Fruit fly (Drosophila melanogaster) whole organism, prepupa: ENCODE results near the gene CCT1.

Experiments
- Blimp-1 ChIP-seq: fragments of 200-800 bp; sonication (Bioruptor generic); optimal IDR thresholded peaks from 3 replicates; lab custom pipeline; 2017; ENCODE audit warnings: missing biosample characterization, missing genetic modification characterization, mild to moderate bottlenecking, moderate library complexity, missing genetic modification reagents
- CG10631 ChIP-seq: fragments of 200-800 bp; sonication (Bioruptor generic); optimal IDR thresholded peaks from 2 replicates; lab custom pipeline; 2016; ENCODE audit warnings: missing biosample characterization, missing genetic modification characterization
- CG10669 ChIP-seq: fragments of 200-800 bp; sonication (Bioruptor generic); optimal IDR thresholded peaks from 3 replicates; lab custom pipeline; 2018; ENCODE audit warnings: missing biosample characterization, mild to moderate bottlenecking, missing genetic modification characterization, moderate library complexity
- CG11762 ChIP-seq: fragments of 200-800 bp; sonication (Bioruptor generic); optimal IDR thresholded peaks from 3 replicates; lab custom pipeline; 2016; ENCODE audit warnings: missing biosample characterization, missing genetic modification characterization; ENCODE audit not compliant: insufficient read depth
- CG11902 ChIP-seq: fragments of 200-800 bp; sonication (Bioruptor generic); optimal IDR thresholded peaks from 3 replicates; lab custom pipeline; 2016; ENCODE audit warnings: missing biosample characterization, missing genetic modification characterization
- CG1621 ChIP-seq: fragments of 200-800 bp; sonication (Bioruptor generic); optimal IDR thresholded peaks from 3 replicates; lab custom pipeline; 2018; ENCODE audit warnings: missing biosample characterization, mild to moderate bottlenecking, missing genetic modification characterization
- CG16779 ChIP-seq: fragments of 200-800 bp; sonication (Bioruptor generic); optimal IDR thresholded peaks from 3 replicates; lab custom pipeline; 2017; ENCODE audit warnings: missing biosample characterization, mild to moderate bottlenecking, missing genetic modification characterization
- CG31627 ChIP-seq: fragments of 200-800 bp; sonication (Bioruptor generic); optimal IDR thresholded peaks from 3 replicates; lab custom pipeline; 2016; ENCODE audit warnings: missing biosample characterization, missing genetic modification characterization
- CG32006 ChIP-seq: fragments of 200-800 bp; sonication (Bioruptor generic); optimal IDR thresholded peaks from 3 replicates; lab custom pipeline; 2017; ENCODE audit warnings: missing biosample characterization, mild to moderate bottlenecking, missing genetic modification characterization
- CG34406 ChIP-seq: fragments of 200-800 bp; sonication (Bioruptor generic); optimal IDR thresholded peaks from 3 replicates; lab custom pipeline; 2016; ENCODE audit warnings: missing biosample characterization, missing genetic modification characterization
- CG3919 ChIP-seq: fragments of 200-800 bp; sonication (Bioruptor generic); optimal IDR thresholded peaks from 3 replicates; lab custom pipeline; 2016; ENCODE audit warnings: missing biosample characterization, missing genetic modification characterization
- CG6163 ChIP-seq: fragments of 200-800 bp; sonication (Bioruptor generic); IDR thresholded peaks from 3 replicates; pipeline ENCODE4 v1.3.6; 2022; ENCODE audit warnings: missing biosample characterization, missing genetic modification characterization
- CG6276 ChIP-seq: fragments of 200-800 bp; sonication (Bioruptor generic); optimal IDR thresholded peaks from 2 replicates; lab custom pipeline; 2017; ENCODE audit warnings: missing biosample characterization, mild to moderate bottlenecking, missing genetic modification characterization
- CG6808 ChIP-seq: fragments of 200-800 bp; sonication (Bioruptor generic); optimal IDR thresholded peaks from 3 replicates; lab custom pipeline; 2017; ENCODE audit warnings: missing biosample characterization, missing genetic modification characterization, mild to moderate bottlenecking, moderate library complexity, missing genetic modification reagents
- CG6854 ChIP-seq: fragments of 200-800 bp; sonication (Bioruptor generic); optimal IDR thresholded peaks from 2 replicates; lab custom pipeline; 2017; ENCODE audit warnings: missing biosample characterization, mild to moderate bottlenecking, missing genetic modification characterization
- CG7368 ChIP-seq: fragments of 200-800 bp; sonication (Bioruptor generic); optimal IDR thresholded peaks from 3 replicates; lab custom pipeline; 2016; ENCODE audit warnings: missing biosample characterization, missing genetic modification characterization
- CG8119 ChIP-seq: fragments of 200-800 bp; sonication (Bioruptor generic); IDR thresholded peaks from 3 replicates; pipeline ENCODE4 v1.3.6; 2022; ENCODE audit warnings: missing biosample characterization, missing genetic modification characterization
- CG8319 ChIP-seq: fragments of 200-800 bp; sonication (Bioruptor generic); optimal IDR thresholded peaks from 3 replicates; lab custom pipeline; 2016; ENCODE audit warnings: missing biosample characterization, missing genetic modification characterization
- CG8632 ChIP-seq: fragments of 200-800 bp; sonication (Bioruptor generic); optimal IDR thresholded peaks from 3 replicates; lab custom pipeline; 2016; ENCODE audit warnings: missing biosample characterization, missing genetic modification characterization
- CG9139 ChIP-seq: fragments of 200-800 bp; sonication (Bioruptor generic); optimal IDR thresholded peaks from 3 replicates; lab custom pipeline; 2017; ENCODE audit warnings: missing biosample characterization, mild to moderate bottlenecking, missing genetic modification characterization
- Eip75B ChIP-seq: fragments of 200-800 bp; sonication (Bioruptor generic); optimal IDR thresholded peaks from 3 replicates; lab custom pipeline; 2016; ENCODE audit warnings: missing biosample characterization, missing genetic modification characterization
- Eip78C ChIP-seq: fragments of 200-800 bp; sonication (Bioruptor generic); peaks from one replicate; lab custom pipeline; 2016; ENCODE audit warnings: missing biosample characterization, missing genetic modification characterization
- Eip93F ChIP-seq: fragments of 200-800 bp; sonication (Bioruptor generic); optimal IDR thresholded peaks from 2 replicates; lab custom pipeline; 2016; ENCODE audit warnings: missing biosample characterization, mild to moderate bottlenecking, missing genetic modification characterization
- Ets21C ChIP-seq: fragments of 200-800 bp; sonication (Bioruptor generic); optimal IDR thresholded peaks from 3 replicates; lab custom pipeline; 2016; ENCODE audit warnings: missing biosample characterization, missing genetic modification characterization
- Ets96B ChIP-seq: fragments of 200-800 bp; optimal IDR thresholded peaks from 2 replicates; lab custom pipeline; 2019; ENCODE audit warnings: missing biosample characterization, mild to moderate bottlenecking, missing genetic modification characterization, moderate library complexity
- Gug ChIP-seq: fragments of 200-800 bp; sonication (Bioruptor generic); IDR thresholded peaks from 2 replicates; pipeline ENCODE4 v1.3.6; 2022; ENCODE audit warnings: missing biosample characterization, missing genetic modification characterization
- Hr38 ChIP-seq: sonication (Bioruptor generic); optimal IDR thresholded peaks from 2 replicates; lab custom pipeline; 2016; ENCODE audit warnings: missing biosample characterization, missing genetic modification characterization
- Hr39 ChIP-seq: fragments of 200-800 bp; sonication (Bioruptor generic); optimal IDR thresholded peaks from 2 replicates; lab custom pipeline; 2016; ENCODE audit warnings: missing biosample characterization, missing genetic modification characterization
- Hr4 ChIP-seq: fragments of 200-800 bp; sonication (Bioruptor generic); optimal IDR thresholded peaks from 3 replicates; lab custom pipeline; 2016; ENCODE audit warnings: missing biosample characterization, missing genetic modification characterization
- Met ChIP-seq: fragments of 200-800 bp; sonication (Bioruptor generic); optimal IDR thresholded peaks from 3 replicates; lab custom pipeline; 2016; ENCODE audit warnings: missing biosample characterization, missing genetic modification characterization
- OdsH ChIP-seq: fragments of 200-800 bp; sonication (Bioruptor generic); optimal IDR thresholded peaks from 3 replicates; lab custom pipeline; 2016; ENCODE audit warnings: missing biosample characterization, missing genetic modification characterization
- Smox ChIP-seq: fragments of 200-800 bp; sonication (Bioruptor generic); optimal IDR thresholded peaks from 3 replicates; lab custom pipeline; 2016; ENCODE audit warnings: missing biosample characterization, missing genetic modification characterization
- Sox102F ChIP-seq: fragments of 200-800 bp; sonication (Bioruptor generic); optimal IDR thresholded peaks from 2 replicates; lab custom pipeline; 2016; ENCODE audit warnings: missing biosample characterization, mild to moderate bottlenecking, missing genetic modification characterization
- Sox14 ChIP-seq: fragments of 200-800 bp; sonication (Bioruptor generic); optimal IDR thresholded peaks from 3 replicates; lab custom pipeline; 2016; ENCODE audit warnings: missing biosample characterization, missing genetic modification characterization
- Sox15 ChIP-seq: fragments of 200-800 bp; sonication (Bioruptor generic); optimal IDR thresholded peaks from 3 replicates; lab custom pipeline; 2016; ENCODE audit warnings: missing biosample characterization, missing genetic modification characterization
- achi ChIP-seq: fragments of 200-800 bp; sonication (Bioruptor generic); optimal IDR thresholded peaks from 3 replicates; lab custom pipeline; 2016; ENCODE audit warnings: missing biosample characterization, missing genetic modification characterization
- acj6 ChIP-seq: fragments of 200-800 bp; sonication (Bioruptor generic); optimal IDR thresholded peaks from 3 replicates; lab custom pipeline; 2016; ENCODE audit warnings: missing biosample characterization, missing genetic modification characterization
- cyc ChIP-seq: fragments of 200-800 bp; sonication (Bioruptor generic); optimal IDR thresholded peaks from 3 replicates; lab custom pipeline; 2016; ENCODE audit warnings: missing biosample characterization, missing genetic modification characterization
- dac ChIP-seq: fragments of 200-800 bp; sonication (Bioruptor generic); optimal IDR thresholded peaks from 2 replicates; lab custom pipeline; 2017; ENCODE audit warnings: missing biosample characterization, mild to moderate bottlenecking, missing genetic modification characterization
- dsx ChIP-seq: fragments of 200-800 bp; optimal IDR thresholded peaks from 3 replicates; lab custom pipeline; 2019; ENCODE audit warnings: missing biosample characterization, mild to moderate bottlenecking, missing genetic modification characterization, moderate library complexity; ENCODE audit not compliant: poor library complexity, severe bottlenecking
- eg ChIP-seq: fragments of 200-800 bp; sonication (Bioruptor generic); IDR thresholded peaks from 3 replicates; pipeline ENCODE4 v1.3.6; 2022; ENCODE audit warnings: missing biosample characterization, missing genetic modification characterization
- esn ChIP-seq: fragments of 200-800 bp; sonication (Bioruptor generic); optimal IDR thresholded peaks from 2 replicates; lab custom pipeline; 2016; ENCODE audit warnings: missing biosample characterization, mild to moderate bottlenecking, missing genetic modification characterization, moderate library complexity
- fd59A ChIP-seq: fragments of 200-800 bp; sonication (Bioruptor generic); optimal IDR thresholded peaks from 2 replicates; lab custom pipeline; 2017; ENCODE audit warnings: missing biosample characterization, mild to moderate bottlenecking, missing genetic modification characterization, missing genetic modification reagents
- fd85E ChIP-seq: fragments of 200-800 bp; sonication (Bioruptor generic); optimal IDR thresholded peaks from 3 replicates; lab custom pipeline; 2016; ENCODE audit warnings: missing biosample characterization, missing genetic modification characterization
- fkh ChIP-seq: fragments of 200-800 bp; sonication (Bioruptor generic); optimal IDR thresholded peaks from 3 replicates; lab custom pipeline; 2017; ENCODE audit warnings: missing biosample characterization, mild to moderate bottlenecking, missing genetic modification characterization, moderate library complexity
- lz ChIP-seq: fragments of 200-800 bp; sonication (Bioruptor generic); optimal IDR thresholded peaks from 3 replicates; lab custom pipeline; 2016; ENCODE audit warnings: missing biosample characterization, missing genetic modification characterization
- net ChIP-seq: fragments of 200-800 bp; sonication (Bioruptor generic); optimal IDR thresholded peaks from 3 replicates; lab custom pipeline; 2016; ENCODE audit warnings: missing biosample characterization, missing genetic modification characterization
- pdm3 ChIP-seq: fragments of 200-800 bp; sonication (Bioruptor generic); optimal IDR thresholded peaks from 3 replicates; lab custom pipeline; 2016; ENCODE audit warnings: missing biosample characterization, missing genetic modification characterization
- spab ChIP-seq: fragments of 200-800 bp; sonication (Bioruptor generic); optimal IDR thresholded peaks from 2 replicates; lab custom pipeline; 2017; ENCODE audit warnings: missing biosample characterization, mild to moderate bottlenecking, missing genetic modification characterization, missing genetic modification reagents
- ss ChIP-seq, 2 experiments: fragments of 200-800 bp; sonication (Bioruptor generic); optimal IDR thresholded peaks; 2 replicates in 1 of 2; 3 replicates in 1 of 2; lab custom pipeline; 2017 to 2018; ENCODE audit warnings: mild to moderate bottlenecking in 2 of 2, missing biosample characterization in 2 of 2, missing genetic modification characterization in 2 of 2, moderate library complexity in 1 of 2
- svp ChIP-seq: fragments of 200-800 bp; sonication (Bioruptor generic); peaks from one replicate; lab custom pipeline; 2016; ENCODE audit warnings: missing biosample characterization, missing genetic modification characterization
- vri ChIP-seq: fragments of 200-800 bp; sonication (Bioruptor generic); optimal IDR thresholded peaks from 3 replicates; lab custom pipeline; 2016; ENCODE audit warnings: missing biosample characterization, mild to moderate bottlenecking, missing genetic modification characterization

CCT1 gene

DNA sequence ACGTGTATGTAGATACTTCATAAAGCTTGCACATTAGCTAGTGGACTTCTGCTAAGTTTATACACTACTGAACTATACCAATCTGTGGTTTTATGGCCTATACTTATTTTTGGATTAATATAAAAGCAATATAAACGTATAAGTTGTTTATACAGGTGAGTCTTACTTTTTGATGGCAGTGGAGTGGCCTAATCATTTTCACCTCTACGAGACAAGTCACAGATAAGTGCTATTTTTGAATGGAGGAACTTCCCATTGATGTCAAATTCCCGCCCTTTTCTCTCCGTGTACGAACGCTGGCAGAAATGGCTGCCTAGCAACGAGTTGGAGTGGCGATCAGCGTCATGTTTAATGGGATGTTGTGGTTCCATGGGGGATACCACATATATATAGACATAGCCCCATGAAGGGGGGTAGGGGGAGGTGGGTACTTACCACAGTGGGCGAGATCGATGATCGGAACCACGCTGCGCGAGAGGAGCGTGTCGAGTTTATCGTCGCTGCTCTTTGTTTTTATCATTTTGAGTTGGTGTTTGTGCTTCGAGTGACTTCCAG is 35.2 kb upstream of the CCT1 start:
- peak; percentile 52 for TF ChIP-seq CG10631 (GFP tag; lab: Kevin White, UChicago)
- peak; percentile 45 for TF ChIP-seq Hr4 (GFP tag; lab: Kevin White, UChicago)
- no peak for TF ChIP-seq dsx (GFP tag; lab: Kevin White, UChicago)
- TF ChIP-seq svp (GFP tag; lab: Kevin White, UChicago): peak; percentile 67
- TF ChIP-seq Sox102F (GFP tag; lab: Kevin White, UChicago): no peak
- peak; percentile 33 for TF ChIP-seq acj6 (GFP tag; lab: Kevin White, UChicago)
- peak; percentile 30 for TF ChIP-seq CG3919 (GFP tag; lab: Kevin White, UChicago)
- TF ChIP-seq Gug (GFP tag; lab: Robert Waterston, UW): peak; percentile 29; the same call in 1 of the 2 replicates
- peak; percentile 35 to 61 for TF ChIP-seq ss (GFP tag; optimal IDR thresholded peaks at IDR 0.05; lab: Kevin White, UChicago)
- TF ChIP-seq dac: no peak
- peak; percentile 38 for TF ChIP-seq esn
- TF ChIP-seq Blimp-1 (GFP tag; lab: Kevin White, UChicago): no peak
- TF ChIP-seq Smox (GFP tag; lab: Kevin White, UChicago): peak; percentile 14
- TF ChIP-seq lz (GFP tag; lab: Kevin White, UChicago): peak; percentile 3
- TF ChIP-seq achi: peak; percentile 41
- TF ChIP-seq vri (GFP tag; lab: Kevin White, UChicago): no peak
- TF ChIP-seq fd59A: peak; percentile 21
- TF ChIP-seq Sox14: peak; percentile 17
- TF ChIP-seq Met (GFP tag; lab: Kevin White, UChicago): peak; percentile 37
- TF ChIP-seq spab (GFP tag; lab: Kevin White, UChicago): peak; percentile 49
- no peak for TF ChIP-seq CG11902
- TF ChIP-seq CG8119 (GFP tag; lab: Robert Waterston, UW): no peak
- peak; percentile 67 for TF ChIP-seq CG32006 (GFP tag; lab: Kevin White, UChicago)
- no peak for TF ChIP-seq fd85E
- no peak for TF ChIP-seq Hr38
- no peak for TF ChIP-seq CG8319 (GFP tag; lab: Kevin White, UChicago)
- TF ChIP-seq CG6163 (GFP tag; lab: Robert Waterston, UW): peak; percentile 56; the same call in 1 of the 3 replicates
- TF ChIP-seq CG6854 (GFP tag; lab: Kevin White, UChicago): no peak
- peak; percentile 48 for TF ChIP-seq pdm3 (GFP tag; lab: Kevin White, UChicago)
- peak; percentile 28 for TF ChIP-seq OdsH (GFP tag; lab: Kevin White, UChicago)
- TF ChIP-seq CG34406 (GFP tag; lab: Kevin White, UChicago): no peak
- TF ChIP-seq CG16779 (tag; lab: Kevin White, UChicago): no peak
- TF ChIP-seq Ets96B (tag; lab: Kevin White, UChicago): peak; percentile 23
- peak; percentile 13 for TF ChIP-seq Sox15 (GFP tag; lab: Kevin White, UChicago)
- peak; percentile 34 for TF ChIP-seq CG10669 (GFP tag; lab: Kevin White, UChicago)
- peak; percentile 8 for TF ChIP-seq CG1621 (tag; lab: Kevin White, UChicago)
- peak; percentile 8 for TF ChIP-seq CG6808
- no peak for TF ChIP-seq CG8632 (GFP tag; lab: Kevin White, UChicago)
- TF ChIP-seq CG6276: peak; percentile 2
- peak; percentile 10 for TF ChIP-seq net (GFP tag; lab: Kevin White, UChicago)
- peak; percentile 30 for TF ChIP-seq CG9139 (GFP tag; lab: Kevin White, UChicago)
- no peak for TF ChIP-seq CG7368
- peak; percentile 15 for TF ChIP-seq Hr39 (GFP tag; lab: Kevin White, UChicago)
- TF ChIP-seq CG11762 (GFP tag; lab: Kevin White, UChicago): no peak
- peak; percentile 56 for TF ChIP-seq Eip75B (GFP tag; lab: Kevin White, UChicago)
- TF ChIP-seq fkh (GFP tag; lab: Kevin White, UChicago): peak; percentile 28
- no peak for TF ChIP-seq cyc (GFP tag; lab: Kevin White, UChicago)
- no peak for TF ChIP-seq Eip93F (GFP tag; lab: Kevin White, UChicago)
- peak; percentile 91 for TF ChIP-seq Eip78C (GFP tag; lab: Kevin White, UChicago)
- no peak for TF ChIP-seq Ets21C (GFP tag; lab: Kevin White, UChicago)
- peak; percentile 69 for TF ChIP-seq eg
- TF ChIP-seq CG31627 (GFP tag; lab: Kevin White, UChicago): no peak
